Worm (Caenorhabditis elegans) whole organism, mixed stage, embryonic: ENCODE measurements around the gene M04C3.1.

Source experiments
- M03D4.4 ChIP-seq: sonication (generic microtip); optimal IDR thresholded peaks from 2 replicates; lab custom pipeline; 2017; ENCODE audit warnings: mild to moderate bottlenecking, missing genetic modification characterization, missing compliant biosample characterization
- bed-3 ChIP-seq: fragments of 200-800 bp; sonication (Bioruptor generic); optimal IDR thresholded peaks from 3 replicates; lab custom pipeline; 2018; ENCODE audit warnings: mild to moderate bottlenecking, missing genetic modification characterization, moderate library complexity, missing compliant biosample characterization
- blmp-1 ChIP-seq: fragments of 150-350 bp; optimal IDR thresholded peaks from 2 replicates; lab custom pipeline; 2014; ENCODE audit warnings: missing biosample characterization, missing genetic modification characterization
- ceh-39 ChIP-seq: fragments of 150-350 bp; optimal IDR thresholded peaks from 2 replicates; lab custom pipeline; 2014; ENCODE audit warnings: missing biosample characterization, missing genetic modification characterization
- ceh-43 ChIP-seq: fragments of 200-800 bp; sonication (Bioruptor generic); optimal IDR thresholded peaks from 2 replicates; lab custom pipeline; 2018; ENCODE audit warnings: mild to moderate bottlenecking, missing genetic modification characterization, moderate library complexity, missing compliant biosample characterization
- ceh-83 ChIP-seq: fragments of 200-800 bp; sonication (Bioruptor generic); optimal IDR thresholded peaks from 2 replicates; lab custom pipeline; 2018; ENCODE audit warnings: mild to moderate bottlenecking, missing genetic modification characterization, missing compliant biosample characterization
- ces-1 ChIP-seq: fragments of 150-350 bp; optimal IDR thresholded peaks from 2 replicates; lab custom pipeline; 2014; ENCODE audit warnings: missing biosample characterization, missing genetic modification reagents, missing genetic modification characterization
- cnd-1 ChIP-seq: fragments of 200-800 bp; sonication (Bioruptor generic); optimal IDR thresholded peaks from 2 replicates; lab custom pipeline; 2018; ENCODE audit warnings: mild to moderate bottlenecking, missing genetic modification characterization, missing compliant biosample characterization
- drap-1 ChIP-seq: fragments of 200-800 bp; sonication (Bioruptor generic); optimal IDR thresholded peaks from 3 replicates; lab custom pipeline; 2018; ENCODE audit warnings: mild to moderate bottlenecking, missing genetic modification characterization, missing compliant biosample characterization
- elt-3 ChIP-seq: fragments of 150-350 bp; optimal IDR thresholded peaks from 2 replicates; lab custom pipeline; 2014; ENCODE audit warnings: missing biosample characterization, missing genetic modification characterization
- flh-1 ChIP-seq: fragments of 200-800 bp; sonication (Bioruptor generic); optimal IDR thresholded peaks from 2 replicates; lab custom pipeline; 2018; ENCODE audit warnings: mild to moderate bottlenecking, missing genetic modification characterization, moderate library complexity, missing compliant biosample characterization
- hlh-1 ChIP-seq: fragments of 150-350 bp; optimal IDR thresholded peaks from 2 replicates; lab custom pipeline; 2014; ENCODE audit warnings: missing biosample characterization, missing genetic modification reagents, missing genetic modification characterization
- lin-13 ChIP-seq: fragments of 150-350 bp; optimal IDR thresholded peaks from 2 replicates; lab custom pipeline; 2014; ENCODE audit warnings: missing biosample characterization, missing genetic modification characterization
- lin-32 ChIP-seq: fragments of 200-800 bp; sonication (Bioruptor generic); optimal IDR thresholded peaks from 2 replicates; lab custom pipeline; 2018; ENCODE audit warnings: mild to moderate bottlenecking, missing genetic modification characterization, missing compliant biosample characterization
- lsy-2 ChIP-seq: fragments of 150-350 bp; optimal IDR thresholded peaks from 2 replicates; lab custom pipeline; 2014; ENCODE audit warnings: missing biosample characterization, missing genetic modification characterization
- mep-1 ChIP-seq: fragments of 150-350 bp; optimal IDR thresholded peaks from 2 replicates; lab custom pipeline; 2017; ENCODE audit warnings: missing biosample characterization, missing genetic modification reagents, missing genetic modification characterization, inconsistent platforms
- nhr-12 ChIP-seq: fragments of 150-350 bp; optimal IDR thresholded peaks from 2 replicates; lab custom pipeline; 2014; ENCODE audit warnings: missing biosample characterization, missing genetic modification characterization
- nhr-2 ChIP-seq: fragments of 150-350 bp; optimal IDR thresholded peaks from 2 replicates; lab custom pipeline; 2014; ENCODE audit warnings: missing biosample characterization, missing genetic modification characterization
- nhr-28 ChIP-seq: fragments of 150-350 bp; optimal IDR thresholded peaks from 2 replicates; lab custom pipeline; 2014; ENCODE audit warnings: missing biosample characterization, missing genetic modification characterization
- nhr-76 ChIP-seq: sonication (generic microtip); optimal IDR thresholded peaks from 2 replicates; lab custom pipeline; 2017; ENCODE audit warnings: missing biosample characterization, missing genetic modification characterization
- pha-4 ChIP-seq: fragments of 150-350 bp; optimal IDR thresholded peaks from 2 replicates; lab custom pipeline; 2018; ENCODE audit warnings: missing biosample characterization, missing genetic modification reagents, missing genetic modification characterization
- sem-2 ChIP-seq: fragments of 200-800 bp; sonication (Bioruptor generic); optimal IDR thresholded peaks from 2 replicates; lab custom pipeline; 2018; ENCODE audit warnings: mild to moderate bottlenecking, missing genetic modification characterization, missing compliant biosample characterization
- snpc-4 ChIP-seq: fragments of 150-350 bp; optimal IDR thresholded peaks from 2 replicates; lab custom pipeline; 2014; ENCODE audit warnings: missing biosample characterization, missing genetic modification characterization
- sptf-1 ChIP-seq: sonication (generic microtip); optimal IDR thresholded peaks from 2 replicates; lab custom pipeline; 2017; ENCODE audit warnings: mild to moderate bottlenecking, missing genetic modification characterization, moderate library complexity, missing compliant biosample characterization
- tbx-8 ChIP-seq: fragments of 200-800 bp; sonication (Bioruptor generic); optimal IDR thresholded peaks from 2 replicates; lab custom pipeline; 2018; ENCODE audit warnings: mild to moderate bottlenecking, missing genetic modification characterization, moderate library complexity, missing compliant biosample characterization
- unc-120 ChIP-seq: sonication (generic microtip); optimal IDR thresholded peaks from 2 replicates; lab custom pipeline; 2017; ENCODE audit warnings: missing genetic modification characterization, missing compliant biosample characterization; ENCODE audit not compliant: poor library complexity, severe bottlenecking
- unc-39 ChIP-seq: fragments of 150-350 bp; optimal IDR thresholded peaks from 2 replicates; lab custom pipeline; 2014; ENCODE audit warnings: missing biosample characterization, missing genetic modification characterization
- zip-8 ChIP-seq: fragments of 150-350 bp; optimal IDR thresholded peaks from 2 replicates; lab custom pipeline; 2014; ENCODE audit warnings: missing biosample characterization, missing genetic modification characterization
- ztf-11 ChIP-seq: fragments of 150-350 bp; optimal IDR thresholded peaks from 2 replicates; lab custom pipeline; 2014; ENCODE audit warnings: missing biosample characterization, missing genetic modification characterization

The M04C3.1 gene

DNA sequence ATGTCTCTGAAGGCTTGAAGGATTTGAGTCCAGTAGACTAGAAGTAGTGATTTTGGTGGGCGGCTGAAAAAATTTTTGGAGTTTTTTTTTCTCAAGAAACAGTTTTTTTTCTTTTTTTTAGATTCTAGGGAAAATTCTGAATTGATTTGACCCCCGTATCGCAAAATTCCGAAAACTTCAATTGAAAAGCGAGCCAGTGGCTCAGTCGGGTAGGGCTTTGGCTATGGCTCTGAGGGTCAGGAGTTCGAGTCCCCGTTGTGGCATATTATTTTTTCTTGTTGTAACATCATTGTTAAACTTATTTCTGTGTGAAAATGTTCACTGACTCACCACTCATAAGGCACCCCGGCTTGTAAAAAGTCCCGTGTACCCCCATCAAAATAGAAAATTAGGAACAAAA lies 47.0 kb downstream of the M04C3.1 start:
- no peak for TF ChIP-seq elt-3 (tag; lab: Kevin White, UChicago)
- TF ChIP-seq flh-1 (GFP tag; lab: Kevin White, UChicago) = no peak
- TF ChIP-seq blmp-1 (tag; lab: Kevin White, UChicago) = no peak
- no peak for TF ChIP-seq bed-3 (GFP tag; lab: Kevin White, UChicago)
- no peak for TF ChIP-seq cnd-1
- TF ChIP-seq ztf-11 (tag; lab: Kevin White, UChicago) = no peak
- TF ChIP-seq nhr-28 = no peak
- no peak for TF ChIP-seq lsy-2 (tag; lab: Kevin White, UChicago)
- TF ChIP-seq mep-1 (tag; lab: Kevin White, UChicago) = no peak
- TF ChIP-seq unc-120 (tag; lab: Kevin White, UChicago) = no peak
- no peak for TF ChIP-seq pha-4 (tag; lab: Kevin White, UChicago)
- no peak for TF ChIP-seq M03D4.4
- no peak for TF ChIP-seq lin-13 (tag; lab: Kevin White, UChicago)
- TF ChIP-seq hlh-1 = no peak
- no peak for TF ChIP-seq ceh-83 (GFP tag; lab: Kevin White, UChicago)

DNA sequence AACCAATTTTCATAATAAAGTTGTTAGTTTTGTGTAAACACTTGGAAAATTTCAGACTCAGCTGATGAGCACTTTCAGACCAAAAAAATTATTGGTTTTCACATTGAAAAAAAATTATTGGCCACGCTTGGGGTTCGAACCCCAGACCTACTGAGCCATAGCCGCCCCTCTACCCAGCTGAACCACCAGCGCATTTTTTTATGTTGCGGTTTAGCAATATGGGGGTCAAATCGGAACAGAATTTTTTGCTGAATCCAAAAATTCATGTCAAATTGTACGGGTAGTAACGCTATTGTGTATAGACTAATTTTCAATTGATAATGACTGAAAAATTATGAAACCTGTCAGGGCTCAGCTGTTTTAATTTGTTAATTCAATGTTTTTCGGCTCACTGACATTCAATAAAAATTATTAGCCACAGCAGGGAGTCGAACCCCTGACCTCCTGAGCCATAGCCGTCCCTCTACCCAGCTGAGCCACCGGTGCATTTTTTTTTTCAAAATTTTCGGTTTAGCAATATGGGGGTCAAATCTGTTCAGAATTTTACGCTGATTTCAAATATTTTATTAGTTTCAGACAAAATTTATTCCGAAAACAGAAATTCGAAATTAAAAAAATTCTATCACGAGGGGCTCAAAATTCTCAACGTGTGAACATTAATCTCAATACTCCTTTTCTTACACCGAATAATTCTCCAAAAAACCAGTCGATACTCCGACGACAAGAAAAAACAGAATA lies 48.7 kb downstream of the M04C3.1 start:
- no peak for TF ChIP-seq unc-39 (tag; lab: Kevin White, UChicago)
- TF ChIP-seq ceh-43 = no peak
- TF ChIP-seq M03D4.4 = no peak
- no peak for TF ChIP-seq lin-13 (tag; lab: Kevin White, UChicago)
- TF ChIP-seq ceh-39 (tag; lab: Kevin White, UChicago) = no peak
- TF ChIP-seq lin-32 (GFP tag; lab: Kevin White, UChicago) = no peak
- no peak for TF ChIP-seq sptf-1 (tag; lab: Kevin White, UChicago)
- no peak for TF ChIP-seq nhr-76 (tag; lab: Kevin White, UChicago)
- no peak for TF ChIP-seq nhr-28
- no peak for TF ChIP-seq zip-8 (tag; lab: Kevin White, UChicago)
- TF ChIP-seq ces-1 = no peak
- TF ChIP-seq flh-1 (GFP tag; lab: Kevin White, UChicago) = no peak

DNA sequence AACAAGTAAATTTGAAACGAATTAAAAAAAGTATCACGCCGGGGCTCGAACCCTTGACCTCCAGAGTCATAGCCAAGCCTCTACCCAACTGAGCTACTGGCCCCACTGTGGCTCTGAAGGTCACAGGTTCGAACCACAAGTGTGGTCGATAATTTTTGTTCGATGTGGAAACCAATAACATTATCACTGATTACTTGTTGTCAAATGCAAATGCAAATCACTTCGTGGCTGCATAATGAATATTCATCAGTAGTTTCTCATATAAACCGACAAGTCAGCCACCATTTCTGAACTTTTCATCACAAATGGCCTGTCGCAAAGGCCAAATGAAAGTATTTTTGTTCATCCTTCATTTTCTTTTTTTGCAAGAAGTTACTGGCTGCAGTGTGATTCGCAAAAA lies 50.7 kb downstream of the M04C3.1 start, which contains the start of gene C25F9.8:
TSS of gene C25F9.8 (plus strand) at position 301 of the 400 bp plus-strand sequence.
- TF ChIP-seq unc-120 (tag; lab: Kevin White, UChicago) (no peak), ceh-39 (tag; lab: Kevin White, UChicago) (no peak)

DNA sequence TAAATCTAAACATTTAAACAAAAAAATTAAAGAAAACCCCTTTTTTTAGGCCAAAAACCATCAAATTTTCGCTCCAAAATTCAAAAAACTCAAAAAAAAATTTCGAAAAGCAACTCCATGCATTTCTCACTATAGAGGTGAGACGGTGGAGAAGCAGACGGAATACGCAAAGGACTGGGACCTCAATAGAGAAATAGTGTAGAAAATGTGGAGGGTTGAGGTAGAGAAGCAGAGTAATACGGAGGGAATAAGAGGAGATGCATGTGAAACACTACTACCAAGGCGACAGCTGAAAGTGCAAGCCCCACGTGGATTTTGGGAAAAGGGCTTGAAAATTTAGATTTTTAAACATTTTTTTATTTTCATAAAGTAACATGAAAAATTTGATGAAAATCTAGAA lies 54.2 kb downstream of the M04C3.1 start:
- TF ChIP-seq ceh-43 = no peak
- no peak for TF ChIP-seq flh-1 (GFP tag; lab: Kevin White, UChicago)
- no peak for TF ChIP-seq sem-2 (GFP tag; lab: Kevin White, UChicago)
- TF ChIP-seq lsy-2 (tag; lab: Kevin White, UChicago) = no peak
- peak; percentile 28 for TF ChIP-seq sptf-1 (tag; lab: Kevin White, UChicago)
- no peak for TF ChIP-seq lin-32 (GFP tag; lab: Kevin White, UChicago)
- peak; percentile 18 for TF ChIP-seq mep-1 (tag; lab: Kevin White, UChicago)
- no peak for TF ChIP-seq drap-1 (GFP tag; lab: Kevin White, UChicago)
- TF ChIP-seq nhr-76 (tag; lab: Kevin White, UChicago) = no peak
- no peak for TF ChIP-seq nhr-12 (tag; lab: Kevin White, UChicago)
- no peak for TF ChIP-seq tbx-8 (GFP tag; lab: Kevin White, UChicago)
- no peak for TF ChIP-seq hlh-1
- TF ChIP-seq lin-13 (tag; lab: Kevin White, UChicago) = no peak
- peak; percentile 15 for TF ChIP-seq pha-4 (tag; lab: Kevin White, UChicago)

DNA sequence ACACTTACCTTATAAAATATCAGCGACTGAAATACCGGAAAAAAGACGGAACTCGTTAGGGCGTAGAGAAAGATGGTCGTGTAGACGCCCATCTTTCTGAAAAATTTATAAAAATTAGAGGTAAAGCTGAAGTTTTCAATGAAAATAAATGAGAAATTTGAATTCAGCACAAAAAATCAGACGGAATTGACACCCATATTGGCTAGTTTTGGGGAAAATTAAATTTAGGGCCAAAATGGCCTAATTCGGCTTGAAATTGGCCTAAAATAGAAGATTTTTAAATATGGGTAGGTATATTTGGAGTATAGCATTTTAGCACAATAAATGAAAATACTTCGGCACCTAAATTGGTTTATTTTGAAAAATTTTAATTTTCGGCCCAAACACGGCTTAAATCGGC lies 55.4 kb downstream of the M04C3.1 start, which contains the start of gene slcr-46.2:
TSS of gene slcr-46.2 (minus strand) at position 101 of the 400 bp plus-strand sequence.
- TF ChIP-seq nhr-2 (no peak), nhr-28 (no peak), ztf-11 (tag; lab: Kevin White, UChicago) (no peak), M03D4.4 (no peak), mep-1 (tag; lab: Kevin White, UChicago) (no peak), drap-1 (GFP tag; lab: Kevin White, UChicago) (no peak), snpc-4 (no peak)
